2 fruit fly cellular contexts compared by ENCODE assay signal in the genomic region with DNA sequence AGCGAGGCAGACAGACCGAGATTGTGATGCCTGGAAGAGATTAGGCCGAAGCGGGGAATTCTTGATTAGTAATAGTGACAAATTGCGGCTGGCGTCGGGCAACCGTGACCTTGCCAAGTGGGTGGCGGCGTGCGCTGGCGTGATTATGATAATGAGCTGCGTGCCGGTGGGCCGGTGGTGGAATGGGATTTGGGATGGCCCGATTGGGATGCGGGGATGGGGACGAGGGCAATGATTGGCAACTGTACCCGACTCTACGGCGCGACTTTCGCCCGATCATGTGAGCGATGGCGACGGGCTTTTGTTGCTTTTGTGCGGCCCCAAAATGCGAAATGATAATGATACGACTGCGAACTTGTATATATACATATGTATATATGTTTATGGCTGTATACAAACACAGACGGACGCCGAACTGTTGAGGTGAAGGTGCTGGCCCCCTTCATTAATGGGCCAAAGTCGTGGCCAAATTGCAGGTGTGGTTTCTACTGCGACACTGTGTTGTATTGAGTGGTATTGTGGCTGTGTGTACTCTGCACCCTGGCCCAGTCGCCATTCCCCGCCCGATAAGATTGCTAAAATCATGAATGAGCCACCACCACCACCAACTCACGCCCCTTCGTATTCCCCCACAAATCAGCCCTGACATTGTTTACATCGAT.
TF ChIP-seq lines count a peak whose summit lies in the region.

No protein-coding gene starts in this region.

TF ChIP-seq in whole organism, embryonic, 481 proteins besides CTCF, POLR2A, EP300 and RAD21 (continued from another document):
- peak; percentile 6 for TF ChIP-seq gro (GFP tag; optimal IDR thresholded peaks at IDR 0.05; lab: Kevin White, UChicago)
- TF ChIP-seq CG7987 (GFP tag; optimal IDR thresholded peaks at IDR 0.05; lab: Kevin White, UChicago) = peak; percentile 77
- TF ChIP-seq CG7786 (GFP tag; optimal IDR thresholded peaks at IDR 0.05; lab: Kevin White, UChicago) = no peak
- TF ChIP-seq GATAe (GFP tag; conservative IDR thresholded peaks at IDR 0.05; lab: Robert Waterston, UW) = peak; percentile 48; the same call in 1 of the 2 replicates
- TF ChIP-seq CG3281 (GFP tag; optimal IDR thresholded peaks at IDR 0.05; lab: Kevin White, UChicago) = peak; percentile 25
- TF ChIP-seq cwo (GFP tag; optimal IDR thresholded peaks at IDR 0.05; lab: Kevin White, UChicago) = peak; percentile 74
- no peak for TF ChIP-seq CG31224 (GFP tag; IDR thresholded peaks at IDR 0.05; lab: Robert Waterston, UW)
- TF ChIP-seq CG2875 (GFP tag; optimal IDR thresholded peaks at IDR 0.05; lab: Kevin White, UChicago) = no peak
- no peak for TF ChIP-seq ken (GFP tag; IDR thresholded peaks at IDR 0.05; lab: Robert Waterston, UW)
- no peak for TF ChIP-seq CG11695 (GFP tag; IDR thresholded peaks at IDR 0.05; lab: Robert Waterston, UW)
- no peak for TF ChIP-seq so (GFP tag; IDR thresholded peaks at IDR 0.05; lab: Robert Waterston, UW)
- TF ChIP-seq CG10543 (GFP tag; optimal IDR thresholded peaks at IDR 0.05; lab: Kevin White, UChicago) = peak; percentile 71
- no peak for TF ChIP-seq ab (GFP tag; optimal IDR thresholded peaks at IDR 0.05; lab: Kevin White, UChicago)
- no peak for TF ChIP-seq hkb (optimal IDR thresholded peaks at IDR 0.05; lab: Kevin White, UChicago)
- no peak for TF ChIP-seq hkb (GFP tag; IDR thresholded peaks at IDR 0.05; lab: Robert Waterston, UW)
- TF ChIP-seq ftz-f1 (GFP tag; optimal IDR thresholded peaks at IDR 0.05; lab: Kevin White, UChicago) = peak; percentile 46
- no peak for TF ChIP-seq ssp (GFP tag; IDR thresholded peaks at IDR 0.05; lab: Robert Waterston, UW)
- 0 out of 2 replicates have a peak, but pooled peaks have one; percentile 23 for TF ChIP-seq inv (GFP tag; IDR thresholded peaks at IDR 0.05; lab: Robert Waterston, UW; ENCODE audit: partially characterized antibody)
- TF ChIP-seq sens (GFP tag; lab: Kevin White, UChicago) = peak; percentile 49
- no peak for TF ChIP-seq Mad (GFP tag; optimal IDR thresholded peaks at IDR 0.05; lab: Kevin White, UChicago)
- TF ChIP-seq nom (GFP tag; optimal IDR thresholded peaks at IDR 0.05; lab: Kevin White, UChicago) = peak; percentile 22
- peak; percentile 43 for TF ChIP-seq exex (tag; optimal IDR thresholded peaks at IDR 0.05; lab: Kevin White, UChicago)

TF ChIP-seq in whole organism, prepupa, 60 proteins besides CTCF, POLR2A, EP300 and RAD21 (continued from another document):
- TF ChIP-seq CG8632 (GFP tag; optimal IDR thresholded peaks at IDR 0.05; lab: Kevin White, UChicago) = no peak
- no peak for TF ChIP-seq CG8119 (GFP tag; IDR thresholded peaks at IDR 0.05; lab: Robert Waterston, UW)
- TF ChIP-seq Eip93F (GFP tag; optimal IDR thresholded peaks at IDR 0.05; lab: Kevin White, UChicago) = peak; percentile 73
- TF ChIP-seq Hr4 (GFP tag; optimal IDR thresholded peaks at IDR 0.05; lab: Kevin White, UChicago) = no peak
- peak; percentile 5 for TF ChIP-seq CG3919 (GFP tag; optimal IDR thresholded peaks at IDR 0.05; lab: Kevin White, UChicago)
- no peak for TF ChIP-seq dsx (GFP tag; optimal IDR thresholded peaks at IDR 0.05; lab: Kevin White, UChicago; ENCODE audit: poor library complexity, severe bottlenecking)
- no peak for TF ChIP-seq Ets96B (tag; optimal IDR thresholded peaks at IDR 0.05; lab: Kevin White, UChicago)
- TF ChIP-seq Ets21C (GFP tag; optimal IDR thresholded peaks at IDR 0.05; lab: Kevin White, UChicago) = no peak
- no peak for TF ChIP-seq CG1621 (tag; optimal IDR thresholded peaks at IDR 0.05; lab: Kevin White, UChicago)
- TF ChIP-seq fkh (GFP tag; optimal IDR thresholded peaks at IDR 0.05; lab: Kevin White, UChicago) = peak; percentile 20
- TF ChIP-seq acj6 (GFP tag; optimal IDR thresholded peaks at IDR 0.05; lab: Kevin White, UChicago) = no peak
- TF ChIP-seq CG6854 (GFP tag; optimal IDR thresholded peaks at IDR 0.05; lab: Kevin White, UChicago) = peak; percentile 43
- TF ChIP-seq salr (GFP tag; optimal IDR thresholded peaks at IDR 0.05; lab: Kevin White, UChicago) = no peak
- no peak for TF ChIP-seq CG9139 (GFP tag; optimal IDR thresholded peaks at IDR 0.05; lab: Kevin White, UChicago)
- TF ChIP-seq CG7368 (GFP tag; optimal IDR thresholded peaks at IDR 0.05; lab: Kevin White, UChicago) = no peak
- no peak for TF ChIP-seq CG6276 (GFP tag; optimal IDR thresholded peaks at IDR 0.05; lab: Kevin White, UChicago)
- TF ChIP-seq Sox15 (GFP tag; optimal IDR thresholded peaks at IDR 0.05; lab: Kevin White, UChicago) = no peak
- no peak for TF ChIP-seq OdsH (GFP tag; optimal IDR thresholded peaks at IDR 0.05; lab: Kevin White, UChicago)
- TF ChIP-seq fd85E (GFP tag; optimal IDR thresholded peaks at IDR 0.05; lab: Kevin White, UChicago) = no peak
- TF ChIP-seq CG10669 (GFP tag; optimal IDR thresholded peaks at IDR 0.05; lab: Kevin White, UChicago) = no peak
- no peak for TF ChIP-seq CG32006 (GFP tag; optimal IDR thresholded peaks at IDR 0.05; lab: Kevin White, UChicago)
- peak; percentile 13 for TF ChIP-seq Eip75B (GFP tag; optimal IDR thresholded peaks at IDR 0.05; lab: Kevin White, UChicago)
- TF ChIP-seq dac (GFP tag; optimal IDR thresholded peaks at IDR 0.05; lab: Kevin White, UChicago) = no peak
- TF ChIP-seq CG6808 (GFP tag; optimal IDR thresholded peaks at IDR 0.05; lab: Kevin White, UChicago) = no peak
- no peak for TF ChIP-seq fd59A (GFP tag; optimal IDR thresholded peaks at IDR 0.05; lab: Kevin White, UChicago)
- TF ChIP-seq vri (GFP tag; optimal IDR thresholded peaks at IDR 0.05; lab: Kevin White, UChicago) = peak; percentile 60
- TF ChIP-seq esn (GFP tag; optimal IDR thresholded peaks at IDR 0.05; lab: Kevin White, UChicago) = peak; percentile 5
- peak in 1 of 2 experiments; percentile 16 for TF ChIP-seq ss (GFP tag; optimal IDR thresholded peaks at IDR 0.05; lab: Kevin White, UChicago)
- no peak for TF ChIP-seq CG11902 (GFP tag; optimal IDR thresholded peaks at IDR 0.05; lab: Kevin White, UChicago)
- no peak for TF ChIP-seq CG8319 (GFP tag; optimal IDR thresholded peaks at IDR 0.05; lab: Kevin White, UChicago)
- TF ChIP-seq Met (GFP tag; optimal IDR thresholded peaks at IDR 0.05; lab: Kevin White, UChicago) = peak; percentile 31
- no peak for TF ChIP-seq CG11762 (GFP tag; optimal IDR thresholded peaks at IDR 0.05; lab: Kevin White, UChicago; ENCODE audit: insufficient read depth)
- no peak for TF ChIP-seq spab (GFP tag; optimal IDR thresholded peaks at IDR 0.05; lab: Kevin White, UChicago)
- peak; percentile 80 for TF ChIP-seq Eip78C (GFP tag; lab: Kevin White, UChicago)
